Fruit fly (Drosophila melanogaster) whole organism, prepupa: ENCODE results near the gene bond.

Experiments
- CG6792 ChIP-seq: fragments of 200-800 bp; sonication (Bioruptor generic); optimal IDR thresholded peaks from 3 replicates; lab custom pipeline; 2016; ENCODE audit warnings: missing biosample characterization, missing genetic modification characterization
- CG8119 ChIP-seq: fragments of 200-800 bp; sonication (Bioruptor generic); IDR thresholded peaks from 3 replicates; pipeline ENCODE4 v1.3.6; 2022; ENCODE audit warnings: missing biosample characterization, missing genetic modification characterization
- Ets21C ChIP-seq: fragments of 200-800 bp; sonication (Bioruptor generic); optimal IDR thresholded peaks from 3 replicates; lab custom pipeline; 2016; ENCODE audit warnings: missing biosample characterization, missing genetic modification characterization
- Ets96B ChIP-seq: fragments of 200-800 bp; optimal IDR thresholded peaks from 2 replicates; lab custom pipeline; 2019; ENCODE audit warnings: missing biosample characterization, mild to moderate bottlenecking, missing genetic modification characterization, moderate library complexity
- Met ChIP-seq: fragments of 200-800 bp; sonication (Bioruptor generic); optimal IDR thresholded peaks from 3 replicates; lab custom pipeline; 2016; ENCODE audit warnings: missing biosample characterization, missing genetic modification characterization
- cyc ChIP-seq: fragments of 200-800 bp; sonication (Bioruptor generic); optimal IDR thresholded peaks from 3 replicates; lab custom pipeline; 2016; ENCODE audit warnings: missing biosample characterization, missing genetic modification characterization
- eg ChIP-seq: fragments of 200-800 bp; sonication (Bioruptor generic); IDR thresholded peaks from 3 replicates; pipeline ENCODE4 v1.3.6; 2022; ENCODE audit warnings: missing biosample characterization, missing genetic modification characterization
- salr ChIP-seq, 2 experiments: fragments of 200-800 bp; sonication (Bioruptor generic); optimal IDR thresholded peaks; 3 replicates each; lab custom pipeline; 2016 to 2018; ENCODE audit warnings: missing biosample characterization in 2 of 2, missing genetic modification characterization in 2 of 2, mild to moderate bottlenecking in 1 of 2
- spab ChIP-seq: fragments of 200-800 bp; sonication (Bioruptor generic); optimal IDR thresholded peaks from 2 replicates; lab custom pipeline; 2017; ENCODE audit warnings: missing biosample characterization, mild to moderate bottlenecking, missing genetic modification characterization, missing genetic modification reagents

DNA sequence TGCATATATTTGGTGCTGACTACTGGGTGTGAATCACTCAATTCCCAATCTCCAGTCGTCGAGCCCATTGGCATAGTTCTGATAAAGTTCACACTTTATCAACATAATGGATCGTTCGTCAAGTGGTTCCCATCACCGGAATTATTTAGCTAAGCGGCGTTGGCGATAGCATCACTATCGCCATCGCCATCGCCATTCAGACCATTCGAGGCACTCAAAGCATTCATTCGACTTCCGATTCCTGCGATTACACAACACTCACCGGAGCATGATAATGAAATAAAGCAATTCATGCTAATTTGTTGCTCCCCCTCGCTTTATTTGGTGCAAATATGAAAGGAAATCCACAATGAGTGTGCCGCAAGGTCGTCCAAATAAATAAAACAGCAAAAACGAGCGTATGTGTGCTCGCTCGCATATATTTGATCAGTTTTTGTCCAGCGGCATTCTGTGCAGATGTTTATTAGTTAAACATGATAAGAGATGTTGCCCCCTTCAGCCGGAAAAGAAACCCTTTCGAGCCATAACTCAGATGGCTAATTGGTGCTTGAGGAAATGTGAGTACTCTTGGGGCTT, 44.9 kb downstream of the bond start:
- no peak for TF ChIP-seq cyc (GFP tag; lab: Kevin White, UChicago)
- TF ChIP-seq CG8119 (GFP tag; lab: Robert Waterston, UW), result no peak
- no peak for TF ChIP-seq eg (GFP tag; lab: Robert Waterston, UW)
- TF ChIP-seq salr (GFP tag; optimal IDR thresholded peaks at IDR 0.05; lab: Kevin White, UChicago), result no peak
- TF ChIP-seq Met, result no peak
- TF ChIP-seq Ets21C (GFP tag; lab: Kevin White, UChicago), result no peak
- no peak for TF ChIP-seq Ets96B (tag; lab: Kevin White, UChicago)
- TF ChIP-seq spab (GFP tag; lab: Kevin White, UChicago), result no peak
- TF ChIP-seq CG6792 (GFP tag; lab: Kevin White, UChicago), result no peak
